Worm (Caenorhabditis elegans) whole organism, L3 larva: Measurements from ENCODE around the gene C30F2.2.

Experiments
- fos-1 ChIP-seq: fragments of 150-350 bp; optimal IDR thresholded peaks from 2 replicates; lab custom pipeline; 2014; ENCODE audit warnings: missing biosample characterization, missing genetic modification characterization
- jun-1 ChIP-seq: fragments of 150-350 bp; optimal IDR thresholded peaks from 2 replicates; lab custom pipeline; 2014; ENCODE audit warnings: missing biosample characterization, missing genetic modification reagents, missing genetic modification characterization
- mdl-1 ChIP-seq: fragments of 150-350 bp; optimal IDR thresholded peaks from 2 replicates; lab custom pipeline; 2014; ENCODE audit warnings: missing biosample characterization, missing genetic modification characterization
- nfya-1 ChIP-seq: sonication (generic microtip); optimal IDR thresholded peaks from 2 replicates; lab custom pipeline; 2017; ENCODE audit warnings: missing genetic modification characterization, mild to moderate bottlenecking, missing compliant biosample characterization, antibody characterized with exemption, moderate library complexity; ENCODE audit not compliant: insufficient read depth
- nhr-237 ChIP-seq: fragments of 150-350 bp; optimal IDR thresholded peaks from 2 replicates; lab custom pipeline; 2014; ENCODE audit warnings: missing biosample characterization, missing genetic modification characterization
- nhr-25 ChIP-seq: sonication (generic microtip); optimal IDR thresholded peaks from 2 replicates; lab custom pipeline; 2017; ENCODE audit warnings: missing biosample characterization, missing genetic modification characterization
- pha-4 ChIP-seq: fragments of 150-350 bp; optimal IDR thresholded peaks from 2 replicates; lab custom pipeline; 2014; ENCODE audit warnings: missing biosample characterization, missing genetic modification reagents, missing genetic modification characterization
- snpc-4 ChIP-seq: fragments of 150-350 bp; optimal IDR thresholded peaks from 2 replicates; lab custom pipeline; 2014; ENCODE audit warnings: missing biosample characterization, missing genetic modification characterization
- ztf-4 ChIP-seq: fragments of 150-350 bp; optimal IDR thresholded peaks from 2 replicates; lab custom pipeline; 2014; ENCODE audit warnings: missing biosample characterization, missing genetic modification characterization

DNA sequence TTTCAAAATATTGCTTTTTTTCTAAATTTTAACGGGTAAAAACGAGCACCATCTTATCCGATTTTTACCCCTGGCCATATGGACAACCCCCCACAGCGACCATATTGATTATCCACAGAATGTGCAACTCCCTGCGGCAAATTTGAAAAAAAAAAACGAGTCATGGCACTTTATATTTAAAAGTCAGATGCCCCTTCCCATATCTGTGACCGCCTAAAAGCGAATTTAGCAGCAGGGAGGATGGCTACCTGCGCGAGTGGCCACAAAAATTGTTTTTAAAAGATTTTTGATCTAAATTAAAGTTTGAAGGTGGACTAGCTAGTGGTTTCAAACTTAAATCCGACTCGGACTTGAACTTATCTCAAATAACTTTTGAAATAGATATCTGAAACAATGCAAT lies 28.6 kb downstream of the C30F2.2 start:
- TF ChIP-seq snpc-4 (tag; lab: Kevin White, UChicago), result peak; percentile 96
- TF ChIP-seq fos-1 (tag; lab: Kevin White, UChicago), result peak; percentile 91
- TF ChIP-seq jun-1 (tag; lab: Kevin White, UChicago), result peak; percentile 100
- TF ChIP-seq nhr-237 (tag; lab: Kevin White, UChicago), result peak; percentile 85
- peak; percentile 95 for TF ChIP-seq nfya-1 (tag; lab: Kevin White, UChicago)
- peak; percentile 88 for TF ChIP-seq ztf-4 (tag; lab: Kevin White, UChicago)
- TF ChIP-seq nhr-25 (tag; lab: Kevin White, UChicago), result peak; percentile 95
- peak; percentile 98 for TF ChIP-seq pha-4
- TF ChIP-seq mdl-1 (tag; lab: Kevin White, UChicago), result peak; percentile 82
